Worm (Caenorhabditis elegans): Measurements from ENCODE around the gene pitr-5.

- no peak for TF ChIP-seq flt-1 (GFP tag; IDR thresholded peaks at IDR 0.05)
- TF ChIP-seq tab-1 (GFP tag; IDR thresholded peaks at IDR 0.05) = no peak
- TF ChIP-seq ztf-23 (GFP tag; IDR thresholded peaks at IDR 0.05) = no peak
- TF ChIP-seq T22C8.4 (GFP tag; IDR thresholded peaks at IDR 0.05) = no peak
Observed at ce11 chrV:7237094-7237132, 52.3 kb downstream of the pitr-5 start, which contains the start of gene hpo-9.
